Worm (Caenorhabditis elegans) whole organism, L1 larva: ENCODE measurements around the gene H17B01.2.
A peak's percentile ranks its signal among the peaks of the same experiment; 100 is the strongest.

ENCODE experiments used
- C04F5.9 ChIP-seq: sonication (generic microtip); optimal IDR thresholded peaks from 2 replicates; lab custom pipeline; 2016; ENCODE audit warnings: missing genetic modification characterization, missing compliant biosample characterization
- C16A3.4 ChIP-seq: fragments of 150-350 bp; optimal IDR thresholded peaks from 2 replicates; lab custom pipeline; 2014; ENCODE audit warnings: missing biosample characterization, missing genetic modification characterization
- F16B12.6 ChIP-seq: fragments of 150-350 bp; optimal IDR thresholded peaks from 2 replicates; lab custom pipeline; 2014; ENCODE audit warnings: missing biosample characterization, missing genetic modification characterization
- aha-1 ChIP-seq: fragments of 150-350 bp; optimal IDR thresholded peaks from 2 replicates; lab custom pipeline; 2014; ENCODE audit warnings: missing biosample characterization, missing genetic modification characterization
- ama-1 ChIP-seq: fragments of 150-350 bp; optimal IDR thresholded peaks from 2 replicates; lab custom pipeline; 2014
- ceh-82 ChIP-seq, 3 experiments: fragments of 150-350 bp in 1 of 3; sonication (generic microtip) in 2 of 3; optimal IDR thresholded peaks; 2 replicates each; lab custom pipeline; 2014 to 2017; ENCODE audit warnings: missing biosample characterization in 3 of 3, missing genetic modification characterization in 3 of 3
- ceh-90 ChIP-seq: sonication (generic microtip); optimal IDR thresholded peaks from 2 replicates; lab custom pipeline; 2016; ENCODE audit warnings: missing genetic modification characterization, missing compliant biosample characterization
- dpl-1 ChIP-seq, 3 experiments: fragments of 150-350 bp in 2 of 3; sonication (generic microtip) in 1 of 3; optimal IDR thresholded peaks; 2 replicates each; lab custom pipeline; 2014 to 2017; ENCODE audit warnings: missing biosample characterization in 3 of 3, missing genetic modification characterization in 3 of 3, missing genetic modification reagents in 3 of 3
- dsc-1 ChIP-seq: sonication (generic microtip); optimal IDR thresholded peaks from 2 replicates; lab custom pipeline; 2016; ENCODE audit warnings: mild to moderate bottlenecking, missing genetic modification characterization, missing compliant biosample characterization
- efl-1 ChIP-seq, 4 experiments: fragments of 150-350 bp; optimal IDR thresholded peaks in 3 of 4; peaks in 1 of 4; 1 replicate in 1 of 4; 2 replicates in 3 of 4; lab custom pipeline; 2014; ENCODE audit warnings: missing biosample characterization in 2 of 4, missing genetic modification characterization in 2 of 4, missing genetic modification reagents in 2 of 4
- egl-13 ChIP-seq: sonication (generic microtip); optimal IDR thresholded peaks from 2 replicates; lab custom pipeline; 2016; ENCODE audit warnings: missing genotype, missing genetic modification reagents, missing genetic modification characterization, missing compliant biosample characterization
- elt-2 ChIP-seq: sonication (generic microtip); optimal IDR thresholded peaks from 2 replicates; lab custom pipeline; 2016; ENCODE audit warnings: missing genetic modification characterization, mild to moderate bottlenecking, inconsistent platforms, missing compliant biosample characterization, missing genetic modification reagents
- elt-3 ChIP-seq, 6 experiments: fragments of 150-350 bp in 1 of 6; sonication (generic microtip); optimal IDR thresholded peaks; 2 replicates each; lab custom pipeline; 2017 to 2018; ENCODE audit warnings: missing biosample characterization in 6 of 6, missing genetic modification characterization in 6 of 6, inconsistent platforms in 1 of 6
- ets-5 ChIP-seq: fragments of 200-800 bp; sonication (Bioruptor generic); IDR thresholded peaks from 2 replicates; pipeline ENCODE4 v1.3.6; 2022; ENCODE audit warnings: missing genetic modification characterization, missing compliant biosample characterization
- fkh-10 ChIP-seq: sonication (generic microtip); optimal IDR thresholded peaks from 2 replicates; lab custom pipeline; 2017; ENCODE audit warnings: missing biosample characterization, missing genetic modification reagents, missing genetic modification characterization
- fkh-8 ChIP-seq: sonication (generic microtip); optimal IDR thresholded peaks from 2 replicates; lab custom pipeline; 2016; ENCODE audit warnings: mild to moderate bottlenecking, missing genetic modification characterization, missing compliant biosample characterization
- lin-14 ChIP-seq: fragments of 200-800 bp; sonication (Bioruptor generic); optimal IDR thresholded peaks from 2 replicates; lab custom pipeline; 2018; ENCODE audit warnings: mild to moderate bottlenecking, missing genetic modification characterization, moderate library complexity, missing compliant biosample characterization
- lin-15B ChIP-seq: fragments of 150-350 bp; sonication (generic microtip); optimal IDR thresholded peaks from 3 replicates; lab custom pipeline; 2014; ENCODE audit warnings: missing biosample characterization, missing genetic modification characterization
- lin-35 ChIP-seq, 2 experiments: fragments of 150-350 bp; optimal IDR thresholded peaks; 2 replicates each; lab custom pipeline; 2014; ENCODE audit warnings: missing biosample characterization in 2 of 2, missing genetic modification characterization in 2 of 2, missing genetic modification reagents in 2 of 2
- lin-39 ChIP-seq: fragments of 150-350 bp; optimal IDR thresholded peaks from 2 replicates; lab custom pipeline; 2014; ENCODE audit warnings: missing biosample characterization, missing genetic modification reagents, missing genetic modification characterization
- lsy-2 ChIP-seq, 2 experiments: fragments of 150-350 bp; optimal IDR thresholded peaks; 2 replicates each; lab custom pipeline; 2014; ENCODE audit warnings: missing biosample characterization in 2 of 2, missing genetic modification characterization in 2 of 2
- mdl-1 ChIP-seq, 2 experiments: fragments of 150-350 bp; optimal IDR thresholded peaks; 2 replicates each; lab custom pipeline; 2014 to 2017; ENCODE audit warnings: missing biosample characterization in 2 of 2, missing genetic modification characterization in 2 of 2, inconsistent platforms in 1 of 2
- mef-2 ChIP-seq: fragments of 150-350 bp; optimal IDR thresholded peaks from 2 replicates; lab custom pipeline; 2014; ENCODE audit warnings: missing biosample characterization, missing genetic modification characterization
- mep-1 ChIP-seq: fragments of 150-350 bp; optimal IDR thresholded peaks from 2 replicates; lab custom pipeline; 2014; ENCODE audit warnings: missing biosample characterization, missing genetic modification characterization
- nhr-19 ChIP-seq: fragments of 200-800 bp; sonication (Bioruptor generic); conservative IDR thresholded peaks from 2 replicates; pipeline ENCODE4 v1.3.6; 2022; ENCODE audit warnings: missing genetic modification characterization, missing compliant biosample characterization
- nhr-20 ChIP-seq: sonication (generic microtip); optimal IDR thresholded peaks from 2 replicates; lab custom pipeline; 2016; ENCODE audit warnings: mild to moderate bottlenecking, missing genetic modification characterization, missing compliant biosample characterization
- nhr-71 ChIP-seq: sonication (generic microtip); optimal IDR thresholded peaks from 2 replicates; lab custom pipeline; 2016; ENCODE audit warnings: mild to moderate bottlenecking, missing genetic modification characterization, moderate library complexity, missing compliant biosample characterization
- nhr-76 ChIP-seq: sonication (generic microtip); optimal IDR thresholded peaks from 2 replicates; lab custom pipeline; 2017; ENCODE audit warnings: missing biosample characterization, missing genetic modification characterization
- nhr-77 ChIP-seq: fragments of 150-350 bp; optimal IDR thresholded peaks from 2 replicates; lab custom pipeline; 2014; ENCODE audit warnings: missing biosample characterization, missing genetic modification characterization
- pag-3 ChIP-seq: sonication (generic microtip); optimal IDR thresholded peaks from 2 replicates; lab custom pipeline; 2017; ENCODE audit warnings: missing genetic modification characterization, mild to moderate bottlenecking, missing compliant biosample characterization, antibody characterized with exemption, borderline replicate concordance; ENCODE audit not compliant: insufficient read depth
- rnt-1 ChIP-seq: sonication (generic microtip); optimal IDR thresholded peaks from 2 replicates; lab custom pipeline; 2016; ENCODE audit warnings: mild to moderate bottlenecking, missing genetic modification characterization, moderate library complexity, missing compliant biosample characterization
- skn-1 ChIP-seq: fragments of 150-350 bp; optimal IDR thresholded peaks from 2 replicates; lab custom pipeline; 2014; ENCODE audit warnings: missing biosample characterization, missing genetic modification characterization
- snu-23 ChIP-seq: sonication (generic microtip); optimal IDR thresholded peaks from 2 replicates; lab custom pipeline; 2016; ENCODE audit warnings: missing genetic modification characterization, missing compliant biosample characterization
- swsn-7 ChIP-seq: sonication (generic microtip); optimal IDR thresholded peaks from 2 replicates; lab custom pipeline; 2016; ENCODE audit warnings: missing genetic modification characterization, missing compliant biosample characterization
- tbx-2 ChIP-seq: sonication (generic microtip); optimal IDR thresholded peaks from 2 replicates; lab custom pipeline; 2016; ENCODE audit warnings: missing genetic modification characterization, missing compliant biosample characterization
- tlp-1 ChIP-seq: fragments of 150-350 bp; optimal IDR thresholded peaks from 2 replicates; lab custom pipeline; 2014; ENCODE audit warnings: missing biosample characterization, missing genetic modification characterization
- unc-130 ChIP-seq: fragments of 150-350 bp; optimal IDR thresholded peaks from 2 replicates; lab custom pipeline; 2017; ENCODE audit warnings: missing biosample characterization, missing genetic modification characterization, inconsistent platforms
- unc-98 ChIP-seq: fragments of 200-800 bp; sonication (Bioruptor generic); IDR thresholded peaks from 2 replicates; pipeline ENCODE4 v1.3.6; 2022; ENCODE audit warnings: missing genetic modification characterization, missing compliant biosample characterization
- zag-1 ChIP-seq: fragments of 150-350 bp; optimal IDR thresholded peaks from 2 replicates; lab custom pipeline; 2014; ENCODE audit warnings: missing biosample characterization, missing genetic modification characterization
- zip-4 ChIP-seq: fragments of 200-800 bp; sonication (Bioruptor generic); optimal IDR thresholded peaks from 2 replicates; lab custom pipeline; 2018; ENCODE audit warnings: mild to moderate bottlenecking, missing genetic modification characterization, moderate library complexity, missing compliant biosample characterization
- ztf-4 ChIP-seq: fragments of 150-350 bp; optimal IDR thresholded peaks from 2 replicates; lab custom pipeline; 2014; ENCODE audit warnings: missing biosample characterization, missing genetic modification characterization

H17B01.2 gene

DNA sequence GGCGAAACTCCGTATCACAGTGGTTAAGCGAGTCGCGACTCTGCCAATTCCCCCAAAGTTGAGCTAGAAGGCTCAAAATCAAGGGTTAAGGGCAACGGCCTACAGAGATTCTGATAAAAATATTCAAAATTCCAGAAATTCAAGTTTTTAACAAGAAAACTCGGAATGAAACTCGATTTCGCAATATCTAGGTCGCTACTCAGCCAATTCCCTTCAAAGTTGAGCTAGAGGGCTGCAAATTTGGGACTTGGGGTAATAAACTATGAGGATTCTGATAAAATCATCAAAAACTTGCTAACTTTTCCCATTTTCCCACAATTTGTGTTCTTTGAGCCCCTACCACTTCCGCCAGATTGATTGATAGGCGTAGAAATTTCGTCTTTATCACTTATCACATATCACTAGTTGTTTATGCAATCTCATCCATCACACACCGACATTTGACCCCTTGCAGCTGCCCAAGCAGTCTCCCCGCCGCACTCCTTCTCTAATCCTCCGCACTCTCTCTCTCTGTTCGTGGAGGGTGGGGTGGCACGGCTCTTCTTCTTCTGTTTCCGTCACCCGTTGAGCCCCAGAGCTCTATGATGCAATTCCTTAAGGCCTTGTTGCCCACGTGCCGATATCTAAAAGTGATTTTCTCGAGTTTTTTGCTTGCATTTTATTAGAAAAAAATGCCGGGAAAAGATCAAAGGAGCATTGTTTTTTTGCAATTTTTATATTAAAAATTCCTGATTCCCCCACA is 31.4 kb downstream of the H17B01.2 start:
- TF ChIP-seq skn-1 (tag; lab: Kevin White, UChicago) (no peak), elt-3 (tag; optimal IDR thresholded peaks at IDR 0.05; lab: Kevin White, UChicago) (no peak), zag-1 (tag; lab: Kevin White, UChicago) (no peak), pag-3 (tag; lab: Kevin White, UChicago) (peak; percentile 71), snu-23 (GFP tag; lab: Kevin White, UChicago) (peak; percentile 58), unc-98 (GFP tag; lab: Robert Waterston, UW) (0 out of 2 replicates have a peak, but pooled peaks have one; percentile 28), ceh-82 (tag; optimal IDR thresholded peaks at IDR 0.05; lab: Kevin White, UChicago) (peak in 1 of 3 experiments; percentile 32), lin-14 (GFP tag; lab: Kevin White, UChicago) (peak; percentile 95), fkh-8 (tag; lab: Kevin White, UChicago) (peak; percentile 50), lin-39 (tag; lab: Kevin White, UChicago) (peak; percentile 54), rnt-1 (peak; percentile 90), ztf-4 (tag; lab: Kevin White, UChicago) (peak; percentile 52), mef-2 (no peak), nhr-76 (no peak), F16B12.6 (tag; lab: Kevin White, UChicago) (no peak), lin-35 (GFP tag; optimal IDR thresholded peaks at IDR 0.05; lab: Kevin White, UChicago) (peak in 1 of 2 experiments; percentile 8), swsn-7 (tag; lab: Kevin White, UChicago) (peak; percentile 38), ceh-90 (no peak), ets-5 (GFP tag; lab: Robert Waterston, UW) (no peak), nhr-19 (peak; percentile 66), egl-13 (tag; lab: Kevin White, UChicago) (peak; percentile 55), aha-1 (no peak), tbx-2 (tag; lab: Kevin White, UChicago) (peak; percentile 30), lin-15B (tag; lab: Kevin White, UChicago) (no peak), dsc-1 (tag; lab: Kevin White, UChicago) (peak; percentile 23), efl-1 (optimal IDR thresholded peaks at IDR 0.05; lab: Kevin White, UChicago) (peak; percentile 31 to 33), efl-1 (GFP tag; optimal IDR thresholded peaks at IDR 0.05 in 1 of 2; lab: Kevin White, UChicago) (peak in 1 of 2 experiments; percentile 27), nhr-71 (tag; lab: Kevin White, UChicago) (peak; percentile 81), mep-1 (tag; lab: Kevin White, UChicago) (peak; percentile 15), zip-4 (GFP tag; lab: Kevin White, UChicago) (peak; percentile 90), nhr-77 (tag; lab: Kevin White, UChicago) (no peak), mdl-1 (tag; optimal IDR thresholded peaks at IDR 0.05; lab: Kevin White, UChicago) (peak in 1 of 2 experiments; percentile 61), nhr-20 (tag; lab: Kevin White, UChicago) (peak; percentile 40), dpl-1 (GFP tag; optimal IDR thresholded peaks at IDR 0.05; lab: Kevin White, UChicago) (peak in 2 of 3 experiments; percentile 1 to 25), C16A3.4 (tag; lab: Kevin White, UChicago) (peak; percentile 17), ama-1 (lab: Kevin White, UChicago) (no peak), lsy-2 (tag; optimal IDR thresholded peaks at IDR 0.05; lab: Kevin White, UChicago) (peak; percentile 44 to 46), unc-130 (tag; lab: Kevin White, UChicago) (peak; percentile 7), fkh-10 (GFP tag; lab: Kevin White, UChicago) (no peak)

DNA sequence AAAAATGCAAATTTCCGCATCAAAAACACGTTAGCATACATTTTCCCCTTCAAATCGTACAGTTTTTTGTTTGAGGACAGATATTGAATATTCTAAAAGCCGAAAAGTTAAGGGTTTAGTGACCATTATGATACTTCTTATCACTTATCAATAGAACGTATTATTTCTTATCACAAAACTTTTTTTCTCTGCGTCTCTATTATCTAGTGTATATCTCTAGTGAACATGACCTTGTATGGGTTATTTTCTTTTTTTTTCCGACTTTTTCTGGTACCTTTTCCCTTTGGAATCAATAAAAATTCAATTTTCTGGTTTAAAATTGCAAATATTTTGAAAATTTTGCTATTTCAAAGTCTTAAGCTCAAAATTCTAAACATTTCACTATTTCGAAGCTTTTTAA is 33.3 kb downstream of the H17B01.2 start:
- TF ChIP-seq C04F5.9: no peak
- TF ChIP-seq tlp-1 (tag; lab: Kevin White, UChicago): peak; percentile 13
- TF ChIP-seq lin-35 (GFP tag; optimal IDR thresholded peaks at IDR 0.05; lab: Kevin White, UChicago): peak in 1 of 2 experiments; percentile 2
- peak; percentile 76 for TF ChIP-seq elt-2 (tag; lab: Kevin White, UChicago)
- no peak for TF ChIP-seq mef-2
- peak in 5 of 6 experiments; percentile 10 to 87 (median 33) for TF ChIP-seq elt-3 (tag; optimal IDR thresholded peaks at IDR 0.05; lab: Kevin White, UChicago)
- peak; percentile 3 for TF ChIP-seq lin-14 (GFP tag; lab: Kevin White, UChicago)
